Fruit fly (Drosophila melanogaster) whole organism, embryonic: ENCODE data around the gene CG13309.

Experiments used
- ATbp ChIP-seq: fragments of 200-800 bp; sonication (Bioruptor generic); optimal IDR thresholded peaks from 2 replicates; lab custom pipeline; 2017; ENCODE audit warnings: missing biosample characterization, mild to moderate bottlenecking, missing genetic modification characterization, missing genetic modification reagents
- Aef1 ChIP-seq: fragments of 200-800 bp; sonication (Bioruptor generic); IDR thresholded peaks from 3 replicates; pipeline ENCODE4 v1.3.6; 2022; ENCODE audit warnings: missing biosample characterization, missing genetic modification characterization
- Atf-2 ChIP-seq: fragments of 200-800 bp; sonication (Bioruptor generic); optimal IDR thresholded peaks from 2 replicates; lab custom pipeline; 2016; ENCODE audit warnings: missing biosample characterization, missing genetic modification characterization
- B-H1 ChIP-seq: fragments of 200-800 bp; sonication (Bioruptor generic); IDR thresholded peaks from 3 replicates; pipeline ENCODE4 v1.3.6; 2022; ENCODE audit warnings: missing biosample characterization, missing genetic modification characterization
- B-H2 ChIP-seq: fragments of 200-800 bp; sonication (Bioruptor generic); optimal IDR thresholded peaks from 2 replicates; lab custom pipeline; 2018; ENCODE audit warnings: missing biosample characterization, mild to moderate bottlenecking, missing genetic modification characterization
- CG10274 ChIP-seq: fragments of 200-800 bp; sonication (Bioruptor generic); optimal IDR thresholded peaks from 3 replicates; lab custom pipeline; 2017; ENCODE audit warnings: missing biosample characterization, mild to moderate bottlenecking, missing genetic modification characterization
- CG11456 ChIP-seq: fragments of 200-800 bp; sonication (Bioruptor generic); IDR thresholded peaks from 3 replicates; pipeline ENCODE4 v1.3.6; 2022; ENCODE audit warnings: missing biosample characterization, missing genetic modification characterization
- CG13424 ChIP-seq: fragments of 200-800 bp; sonication (Bioruptor generic); optimal IDR thresholded peaks from 2 replicates; lab custom pipeline; 2019; ENCODE audit warnings: missing biosample characterization, mild to moderate bottlenecking, missing genetic modification characterization, moderate library complexity
- CG14860 ChIP-seq: fragments of 200-800 bp; sonication (Bioruptor generic); IDR thresholded peaks from 3 replicates; pipeline ENCODE4 v1.3.6; 2022; ENCODE audit warnings: missing biosample characterization, missing genetic modification characterization; ENCODE audit not compliant: partially characterized antibody
- CG17361 ChIP-seq: fragments of 200-800 bp; sonication (Bioruptor generic); IDR thresholded peaks from 3 replicates; pipeline ENCODE4 v1.3.6; 2022; ENCODE audit warnings: missing biosample characterization, missing genetic modification characterization
- CG1832 ChIP-seq: fragments of 200-800 bp; sonication (Bioruptor generic); optimal IDR thresholded peaks from 2 replicates; lab custom pipeline; 2017; ENCODE audit warnings: missing biosample characterization, mild to moderate bottlenecking, missing genetic modification characterization, inconsistent platforms
- CG18619 ChIP-seq: fragments of 200-800 bp; sonication (Bioruptor generic); optimal IDR thresholded peaks from 3 replicates; lab custom pipeline; 2017; ENCODE audit warnings: missing biosample characterization, mild to moderate bottlenecking, missing genetic modification characterization
- CG2116 ChIP-seq: fragments of 200-800 bp; sonication (Bioruptor generic); optimal IDR thresholded peaks from 3 replicates; lab custom pipeline; 2018; ENCODE audit warnings: missing biosample characterization, mild to moderate bottlenecking, missing genetic modification characterization
- CG5180 ChIP-seq: fragments of 200-800 bp; sonication (Bioruptor generic); optimal IDR thresholded peaks from 3 replicates; lab custom pipeline; 2017; ENCODE audit warnings: missing biosample characterization, missing genetic modification characterization, mild to moderate bottlenecking, moderate library complexity, missing genetic modification reagents
- CG6683 ChIP-seq: fragments of 200-800 bp; sonication (Bioruptor generic); optimal IDR thresholded peaks from 2 replicates; lab custom pipeline; 2017; ENCODE audit warnings: missing biosample characterization, mild to moderate bottlenecking, missing genetic modification characterization, missing genetic modification reagents
- CG6765 ChIP-seq: fragments of 200-800 bp; sonication (Bioruptor generic); optimal IDR thresholded peaks from 3 replicates; lab custom pipeline; 2017; ENCODE audit warnings: missing biosample characterization, mild to moderate bottlenecking, missing genetic modification characterization
- CG9876 ChIP-seq: fragments of 200-800 bp; sonication (Bioruptor generic); optimal IDR thresholded peaks from 2 replicates; lab custom pipeline; 2016; ENCODE audit warnings: missing biosample characterization, missing genetic modification characterization
- Chrac-16 ChIP-seq: fragments of 200-800 bp; sonication (Bioruptor generic); optimal IDR thresholded peaks from 3 replicates; lab custom pipeline; 2016; ENCODE audit warnings: missing biosample characterization, missing genetic modification characterization
- Ets65A ChIP-seq: fragments of 200-800 bp; sonication (Bioruptor generic); peaks from one replicate; lab custom pipeline; 2016; ENCODE audit warnings: missing biosample characterization, missing genetic modification characterization
- Fer1 ChIP-seq: fragments of 200-800 bp; sonication (Bioruptor generic); optimal IDR thresholded peaks from 2 replicates; lab custom pipeline; 2017; ENCODE audit warnings: missing biosample characterization, mild to moderate bottlenecking, missing genetic modification characterization
- MBD-R2 ChIP-seq: fragments of 200-800 bp; sonication (Bioruptor generic); IDR thresholded peaks from 2 replicates; pipeline ENCODE4 v1.3.6; 2022; ENCODE audit warnings: missing biosample characterization, missing genetic modification characterization
- Med ChIP-seq: fragments of 200-800 bp; sonication (Bioruptor generic); peaks from one replicate; lab custom pipeline; 2016; ENCODE audit warnings: missing biosample characterization, missing genetic modification characterization, mild to moderate bottlenecking, inconsistent platforms, moderate library complexity
- Neu2 ChIP-seq: fragments of 200-800 bp; sonication (Bioruptor generic); optimal IDR thresholded peaks from 3 replicates; lab custom pipeline; 2016; ENCODE audit warnings: missing biosample characterization, missing genetic modification characterization, borderline replicate concordance
- Rx ChIP-seq: fragments of 200-800 bp; sonication (Bioruptor generic); IDR thresholded peaks from 2 replicates; pipeline ENCODE4 v1.3.6; 2022; ENCODE audit warnings: missing biosample characterization, missing genetic modification characterization
- Side ChIP-seq: fragments of 200-800 bp; sonication (Bioruptor generic); optimal IDR thresholded peaks from 2 replicates; lab custom pipeline; 2016; ENCODE audit warnings: missing biosample characterization, missing genetic modification characterization
- TFAM ChIP-seq: fragments of 200-800 bp; sonication (Bioruptor generic); optimal IDR thresholded peaks from 2 replicates; lab custom pipeline; 2017; ENCODE audit warnings: missing biosample characterization, missing genetic modification characterization, inconsistent platforms
- aop ChIP-seq: fragments of 200-800 bp; sonication (Bioruptor generic); IDR thresholded peaks from 2 replicates; pipeline ENCODE4 v1.3.6; 2022; ENCODE audit warnings: missing biosample characterization, missing genetic modification characterization
- az2 ChIP-seq: fragments of 200-800 bp; sonication (Bioruptor generic); optimal IDR thresholded peaks from 3 replicates; lab custom pipeline; 2016; ENCODE audit warnings: missing biosample characterization, missing genetic modification characterization
- bowl ChIP-seq: fragments of 200-800 bp; sonication (Bioruptor generic); IDR thresholded peaks from 2 replicates; pipeline ENCODE4 v1.3.6; 2022; ENCODE audit warnings: missing biosample characterization, missing genetic modification characterization
- bsh ChIP-seq, 2 experiments: fragments of 200-800 bp; sonication (Bioruptor generic); optimal IDR thresholded peaks; 2 replicates each; lab custom pipeline; 2017 to 2018; ENCODE audit warnings: mild to moderate bottlenecking in 2 of 2, missing biosample characterization in 2 of 2, missing genetic modification characterization in 2 of 2, moderate library complexity in 1 of 2
- cad ChIP-seq: fragments of >200 bp; optimal IDR thresholded peaks from 2 replicates; lab custom pipeline; 2017; ENCODE audit warnings: missing biosample characterization, missing genetic modification characterization
- cas ChIP-seq: fragments of 200-800 bp; sonication (Bioruptor generic); IDR thresholded peaks from 2 replicates; pipeline ENCODE4 v1.3.6; 2022; ENCODE audit warnings: missing biosample characterization, missing genetic modification characterization
- corto ChIP-seq: fragments of 200-800 bp; sonication (Bioruptor generic); optimal IDR thresholded peaks from 2 replicates; lab custom pipeline; 2016; ENCODE audit warnings: missing biosample characterization, mild to moderate bottlenecking, missing genetic modification characterization, moderate library complexity
- dmrt11E ChIP-seq: fragments of 200-800 bp; sonication (Bioruptor generic); optimal IDR thresholded peaks from 3 replicates; lab custom pipeline; 2018; ENCODE audit warnings: missing biosample characterization, mild to moderate bottlenecking, missing genetic modification characterization, moderate library complexity
- dysf ChIP-seq: fragments of 200-800 bp; sonication (Bioruptor generic); IDR thresholded peaks from 3 replicates; pipeline ENCODE4 v1.3.6; 2022; ENCODE audit warnings: missing biosample characterization, missing genetic modification characterization
- esg ChIP-seq: fragments of 200-800 bp; sonication (Bioruptor generic); conservative IDR thresholded peaks from 2 replicates; pipeline ENCODE4 v1.3.6; 2022; ENCODE audit warnings: missing biosample characterization, missing genetic modification characterization
- ftz-f1 ChIP-seq: fragments of 200-800 bp; sonication (Bioruptor generic); optimal IDR thresholded peaks from 2 replicates; lab custom pipeline; 2016; ENCODE audit warnings: missing biosample characterization, missing genetic modification characterization
- hbn ChIP-seq: fragments of 200-800 bp; sonication (Bioruptor generic); IDR thresholded peaks from 2 replicates; pipeline ENCODE4 v1.3.6; 2022; ENCODE audit warnings: missing biosample characterization, missing genetic modification characterization; ENCODE audit not compliant: partially characterized antibody
- hkb ChIP-seq, 2 experiments: fragments of 200-800 bp in 1 of 2; fragments of >200 bp in 1 of 2; sonication (Bioruptor generic) in 1 of 2; IDR thresholded peaks in 1 of 2; optimal IDR thresholded peaks in 1 of 2; 2 replicates each; pipeline versions ENCODE4 v1.3.6 to Lab custom; 2017 to 2022; ENCODE audit warnings: missing biosample characterization in 1 of 2, missing genetic modification characterization in 1 of 2
- inv ChIP-seq: fragments of 200-800 bp; sonication (Bioruptor generic); IDR thresholded peaks from 2 replicates; pipeline ENCODE4 v1.3.6; 2022; ENCODE audit warnings: missing biosample characterization, missing genetic modification characterization; ENCODE audit not compliant: partially characterized antibody
- klu ChIP-seq: fragments of 200-800 bp; sonication (Bioruptor generic); IDR thresholded peaks from 2 replicates; pipeline ENCODE4 v1.3.6; 2022; ENCODE audit warnings: missing biosample characterization, missing genetic modification characterization
- lilli ChIP-seq: fragments of 200-800 bp; sonication (Bioruptor generic); optimal IDR thresholded peaks from 3 replicates; lab custom pipeline; 2016; ENCODE audit warnings: missing biosample characterization, missing genetic modification characterization
- mld ChIP-seq: fragments of 200-800 bp; sonication (Bioruptor generic); IDR thresholded peaks from 3 replicates; pipeline ENCODE4 v1.3.6; 2022; ENCODE audit warnings: missing biosample characterization, missing genetic modification characterization; ENCODE audit not compliant: partially characterized antibody
- nom ChIP-seq: fragments of 200-800 bp; sonication (Bioruptor generic); optimal IDR thresholded peaks from 2 replicates; lab custom pipeline; 2017; ENCODE audit warnings: missing biosample characterization, missing genetic modification characterization, mild to moderate bottlenecking, moderate library complexity, missing genetic modification reagents
- run ChIP-seq: fragments of 200-800 bp; sonication (Bioruptor generic); optimal IDR thresholded peaks from 3 replicates; lab custom pipeline; 2018; ENCODE audit warnings: missing biosample characterization, mild to moderate bottlenecking, missing genetic modification characterization
- scrt ChIP-seq: fragments of 200-800 bp; sonication (Bioruptor generic); optimal IDR thresholded peaks from 2 replicates; lab custom pipeline; 2018; ENCODE audit warnings: missing biosample characterization, mild to moderate bottlenecking, missing genetic modification characterization, moderate library complexity
- sisA ChIP-seq: fragments of 200-800 bp; sonication (Bioruptor generic); IDR thresholded peaks from 2 replicates; pipeline ENCODE4 v1.3.6; 2022; ENCODE audit warnings: missing biosample characterization, missing genetic modification characterization

Gene CG13309

dm6 chr3L:8813484-8813883 is 3.3 kb downstream of the CG13309 start (continued):
- TF ChIP-seq scrt (GFP tag; lab: Kevin White, UChicago) (no peak), Aef1 (peak; percentile 56; the same call in 2 of the 3 replicates), CG18619 (no peak), TFAM (GFP tag; lab: Kevin White, UChicago) (no peak), sisA (peak; percentile 81), bowl (GFP tag; lab: Robert Waterston, UW) (no peak), run (tag; lab: Kevin White, UChicago) (no peak), aop (GFP tag; lab: Robert Waterston, UW) (0 out of 2 replicates have a peak, but pooled peaks have one; percentile 36), CG10274 (GFP tag; lab: Kevin White, UChicago) (no peak), CG9876 (GFP tag; lab: Kevin White, UChicago) (no peak), CG14860 (GFP tag; lab: Robert Waterston, UW) (no peak), CG5180 (GFP tag; lab: Kevin White, UChicago) (no peak), mld (GFP tag; lab: Robert Waterston, UW) (no peak), cad (no peak), inv (no peak), CG1832 (GFP tag; lab: Kevin White, UChicago) (no peak), cas (GFP tag; lab: Robert Waterston, UW) (no peak), klu (GFP tag; lab: Robert Waterston, UW) (no peak), CG2116 (GFP tag; lab: Kevin White, UChicago) (no peak), Fer1 (GFP tag; lab: Kevin White, UChicago) (no peak), hbn (no peak), hkb (optimal IDR thresholded peaks at IDR 0.05; lab: Kevin White, UChicago) (no peak), hkb (GFP tag; IDR thresholded peaks at IDR 0.05; lab: Robert Waterston, UW) (peak; percentile 57; the same call in 1 of the 2 replicates), Side (no peak), Chrac-16 (no peak), Rx (GFP tag; lab: Robert Waterston, UW) (peak; percentile 56), B-H2 (GFP tag; lab: Kevin White, UChicago) (no peak), esg (GFP tag; lab: Robert Waterston, UW) (peak; percentile 70), lilli (GFP tag; lab: Kevin White, UChicago) (no peak), dysf (GFP tag; lab: Robert Waterston, UW) (peak; percentile 73), CG11456 (GFP tag; lab: Robert Waterston, UW) (peak; percentile 71; the same call in 1 of the 3 replicates), CG17361 (GFP tag; lab: Robert Waterston, UW) (no peak)

dm6 chr3L:8819441-8819840 is 9.2 kb downstream of the CG13309 start:
- TF ChIP-seq inv = peak; percentile 16; the same call in 1 of the 2 replicates
- TF ChIP-seq CG17361 (GFP tag; lab: Robert Waterston, UW) = no peak
- TF ChIP-seq Ets65A (GFP tag; lab: Kevin White, UChicago) = peak; percentile 72
- TF ChIP-seq B-H1 (GFP tag; lab: Robert Waterston, UW) = no peak

- TF ChIP-seq CG6683 (GFP tag; lab: Kevin White, UChicago) (no peak), corto (GFP tag; lab: Kevin White, UChicago) (peak; percentile 80), ftz-f1 (no peak), Med (peak; percentile 9), CG13424 (tag; lab: Kevin White, UChicago) (no peak), Ets65A (GFP tag; lab: Kevin White, UChicago) (peak; percentile 26), dmrt11E (peak; percentile 13), CG6765 (no peak), ATbp (GFP tag; lab: Kevin White, UChicago) (no peak), MBD-R2 (GFP tag; lab: Robert Waterston, UW) (no peak), az2 (no peak), Atf-2 (GFP tag; lab: Kevin White, UChicago) (no peak), nom (peak; percentile 89), Neu2 (GFP tag; lab: Kevin White, UChicago) (no peak), bsh (GFP tag; optimal IDR thresholded peaks at IDR 0.05; lab: Kevin White, UChicago) (peak; percentile 17 to 71)
Observed at dm6 chr3L:8821708-8822660, 11.8 kb downstream of the CG13309 start.
